Worm (Caenorhabditis elegans) whole organism, L2 larva: ENCODE measurements around the gene T05A7.1.
A peak's percentile ranks its signal among the peaks of the same experiment; 100 is the strongest.

Source experiments
- C34F6.9 ChIP-seq: fragments of 150-350 bp; optimal IDR thresholded peaks from 2 replicates; lab custom pipeline; 2014; ENCODE audit warnings: missing biosample characterization, missing genetic modification characterization
- F13H6.1 ChIP-seq: sonication (generic microtip); optimal IDR thresholded peaks from 2 replicates; lab custom pipeline; 2016; ENCODE audit warnings: missing genetic modification characterization, missing compliant biosample characterization
- R02D3.7 ChIP-seq: fragments of 150-350 bp; optimal IDR thresholded peaks from 2 replicates; lab custom pipeline; 2014; ENCODE audit warnings: missing biosample characterization, missing genetic modification characterization
- ZK546.5 ChIP-seq: sonication (generic microtip); optimal IDR thresholded peaks from 2 replicates; lab custom pipeline; 2017; ENCODE audit warnings: missing biosample characterization, missing genetic modification characterization
- alr-1 ChIP-seq: fragments of 150-350 bp; optimal IDR thresholded peaks from 2 replicates; lab custom pipeline; 2014; ENCODE audit warnings: missing biosample characterization, missing genetic modification characterization
- aly-2 ChIP-seq: fragments of 150-350 bp; optimal IDR thresholded peaks from 2 replicates; lab custom pipeline; 2014; ENCODE audit warnings: missing biosample characterization, missing genetic modification characterization
- ama-1 ChIP-seq: fragments of 150-350 bp; optimal IDR thresholded peaks from 2 replicates; lab custom pipeline; 2018; ENCODE audit warnings: inconsistent platforms
- blmp-1 ChIP-seq: sonication (generic microtip); optimal IDR thresholded peaks from 2 replicates; lab custom pipeline; 2017; ENCODE audit warnings: missing genetic modification characterization, mild to moderate bottlenecking, missing compliant biosample characterization, antibody characterized with exemption, moderate library complexity; ENCODE audit not compliant: insufficient read depth
- ceh-16 ChIP-seq: fragments of 150-350 bp; optimal IDR thresholded peaks from 2 replicates; lab custom pipeline; 2014; ENCODE audit warnings: missing biosample characterization, missing genetic modification characterization
- ceh-82 ChIP-seq: fragments of 150-350 bp; optimal IDR thresholded peaks from 2 replicates; lab custom pipeline; 2014; ENCODE audit warnings: missing biosample characterization, missing genetic modification characterization
- dmd-4 ChIP-seq: sonication (generic microtip); optimal IDR thresholded peaks from 2 replicates; lab custom pipeline; 2017; ENCODE audit warnings: missing biosample characterization, missing genetic modification characterization
- egl-27 ChIP-seq: sonication (generic microtip); optimal IDR thresholded peaks from 3 replicates; lab custom pipeline; 2017; ENCODE audit warnings: missing biosample characterization, missing genetic modification reagents, missing genetic modification characterization
- elt-3 ChIP-seq: sonication (generic microtip); optimal IDR thresholded peaks from 2 replicates; lab custom pipeline; 2017; ENCODE audit warnings: missing biosample characterization, missing genetic modification characterization
- fos-1 ChIP-seq: fragments of 150-350 bp; optimal IDR thresholded peaks from 2 replicates; lab custom pipeline; 2014; ENCODE audit warnings: missing biosample characterization, missing genetic modification characterization
- lin-13 ChIP-seq: fragments of 150-350 bp; optimal IDR thresholded peaks from 2 replicates; lab custom pipeline; 2014; ENCODE audit warnings: missing biosample characterization, missing genetic modification reagents, missing genetic modification characterization
- mbf-1 ChIP-seq: sonication (generic microtip); optimal IDR thresholded peaks from 2 replicates; lab custom pipeline; 2017; ENCODE audit warnings: missing biosample characterization, missing genetic modification characterization
- nhr-129 ChIP-seq: fragments of 150-350 bp; optimal IDR thresholded peaks from 2 replicates; lab custom pipeline; 2014; ENCODE audit warnings: missing biosample characterization, missing genetic modification characterization
- nhr-21 ChIP-seq: fragments of 150-350 bp; optimal IDR thresholded peaks from 2 replicates; lab custom pipeline; 2014; ENCODE audit warnings: missing biosample characterization, missing genetic modification characterization
- nhr-23 ChIP-seq: fragments of 150-350 bp; optimal IDR thresholded peaks from 2 replicates; lab custom pipeline; 2014; ENCODE audit warnings: missing biosample characterization, missing genetic modification reagents, missing genetic modification characterization
- nhr-237 ChIP-seq: fragments of 150-350 bp; optimal IDR thresholded peaks from 2 replicates; lab custom pipeline; 2014; ENCODE audit warnings: missing biosample characterization, missing genetic modification characterization
- nhr-6 ChIP-seq: fragments of 150-350 bp; optimal IDR thresholded peaks from 2 replicates; lab custom pipeline; 2014; ENCODE audit warnings: missing biosample characterization, missing genetic modification characterization
- nhr-77 ChIP-seq: fragments of 150-350 bp; optimal IDR thresholded peaks from 2 replicates; lab custom pipeline; 2014; ENCODE audit warnings: missing biosample characterization, missing genetic modification characterization
- peb-1 ChIP-seq: fragments of 150-350 bp; optimal IDR thresholded peaks from 2 replicates; lab custom pipeline; 2014; ENCODE audit warnings: missing biosample characterization, missing genetic modification characterization
- sem-4 ChIP-seq: fragments of 150-350 bp; optimal IDR thresholded peaks from 2 replicates; lab custom pipeline; 2014; ENCODE audit warnings: missing biosample characterization, missing genetic modification reagents, missing genetic modification characterization
- skn-1 ChIP-seq: sonication (generic microtip); optimal IDR thresholded peaks from 2 replicates; lab custom pipeline; 2017; ENCODE audit warnings: missing biosample characterization, missing genetic modification characterization
- sma-3 ChIP-seq: sonication (generic microtip); optimal IDR thresholded peaks from 2 replicates; lab custom pipeline; 2016; ENCODE audit warnings: missing genetic modification reagents, missing genetic modification characterization, missing compliant biosample characterization
- unc-39 ChIP-seq: fragments of 150-350 bp; optimal IDR thresholded peaks from 2 replicates; lab custom pipeline; 2014; ENCODE audit warnings: missing biosample characterization, missing genetic modification characterization
- unc-55 ChIP-seq: fragments of 150-350 bp; sonication (generic microtip); optimal IDR thresholded peaks from 3 replicates; lab custom pipeline; 2014; ENCODE audit warnings: missing biosample characterization, missing genetic modification reagents, missing genetic modification characterization
- unc-62 ChIP-seq: fragments of 150-350 bp; optimal IDR thresholded peaks from 2 replicates; lab custom pipeline; 2014; ENCODE audit warnings: missing biosample characterization, missing genetic modification reagents, missing genetic modification characterization
- zag-1 ChIP-seq: fragments of 150-350 bp; optimal IDR thresholded peaks from 2 replicates; lab custom pipeline; 2014; ENCODE audit warnings: missing biosample characterization, missing genetic modification characterization
- ztf-1 ChIP-seq: fragments of 200-800 bp; sonication (Bioruptor generic); conservative IDR thresholded peaks from 2 replicates; pipeline ENCODE4 v1.3.6; 2022; ENCODE audit warnings: missing genetic modification characterization, missing compliant biosample characterization
- ztf-11 ChIP-seq: sonication (generic microtip); optimal IDR thresholded peaks from 2 replicates; lab custom pipeline; 2017; ENCODE audit warnings: missing biosample characterization, missing genetic modification characterization
- ztf-4 ChIP-seq: fragments of 150-350 bp; optimal IDR thresholded peaks from 2 replicates; lab custom pipeline; 2014; ENCODE audit warnings: missing biosample characterization, missing genetic modification characterization

Gene T05A7.1

ce11 chrII:4677916-4678315 is at the start of gene T05A7.1:
T05A7.1 (plus strand) TSS chrII:4678216.
- TF ChIP-seq R02D3.7: no peak
- TF ChIP-seq nhr-6 (tag; lab: Kevin White, UChicago): no peak
- TF ChIP-seq unc-55 (GFP tag; lab: Kevin White, UChicago): no peak
- no peak for TF ChIP-seq ztf-4 (tag; lab: Kevin White, UChicago)
- no peak for TF ChIP-seq unc-39 (tag; lab: Kevin White, UChicago)
- no peak for TF ChIP-seq nhr-21
- no peak for TF ChIP-seq nhr-23 (tag; lab: Kevin White, UChicago)
- no peak for TF ChIP-seq ama-1 (lab: Kevin White, UChicago)
- TF ChIP-seq C34F6.9 (tag; lab: Kevin White, UChicago): no peak
- TF ChIP-seq unc-62 (GFP tag; lab: Kevin White, UChicago): no peak
- no peak for TF ChIP-seq nhr-129 (tag; lab: Kevin White, UChicago)
- no peak for TF ChIP-seq zag-1 (tag; lab: Kevin White, UChicago)
- no peak for TF ChIP-seq aly-2 (tag; lab: Kevin White, UChicago)
- no peak for TF ChIP-seq mbf-1 (tag; lab: Kevin White, UChicago)
- no peak for TF ChIP-seq ztf-1 (GFP tag; lab: Robert Waterston, UW)
- no peak for TF ChIP-seq alr-1
- TF ChIP-seq nhr-77 (tag; lab: Kevin White, UChicago): no peak
- TF ChIP-seq peb-1: no peak
- TF ChIP-seq sma-3: no peak
- TF ChIP-seq elt-3 (tag; lab: Kevin White, UChicago): no peak

- TF ChIP-seq sem-4 (tag; lab: Kevin White, UChicago) (no peak), skn-1 (tag; lab: Kevin White, UChicago) (no peak), egl-27 (no peak), unc-62 (GFP tag; lab: Kevin White, UChicago) (no peak), ZK546.5 (tag; lab: Kevin White, UChicago) (no peak), R02D3.7 (no peak), nhr-129 (tag; lab: Kevin White, UChicago) (no peak)
Observed at ce11 chrII:4631479-4631878, 46.5 kb upstream of the T05A7.1 start.

- TF ChIP-seq unc-55 (GFP tag; lab: Kevin White, UChicago) (no peak), blmp-1 (tag; lab: Kevin White, UChicago) (no peak), fos-1 (tag; lab: Kevin White, UChicago) (no peak), dmd-4 (tag; lab: Kevin White, UChicago) (no peak), lin-13 (no peak), zag-1 (tag; lab: Kevin White, UChicago) (no peak)
Observed at ce11 chrII:4638241-4638640, 39.8 kb upstream of the T05A7.1 start, which contains the start of gene che-10. che-10 (minus strand) TSS chrII:4638341.

- TF ChIP-seq ztf-1 (GFP tag; lab: Robert Waterston, UW): no peak
Observed at ce11 chrII:4638891-4639290, 39.1 kb upstream of the T05A7.1 start.

- TF ChIP-seq F13H6.1 (tag; lab: Kevin White, UChicago) (no peak), elt-3 (tag; lab: Kevin White, UChicago) (no peak), unc-55 (GFP tag; lab: Kevin White, UChicago) (peak; percentile 47), C34F6.9 (tag; lab: Kevin White, UChicago) (peak; percentile 37)
Observed at ce11 chrII:4640748-4641147, 37.3 kb upstream of the T05A7.1 start.

ce11 chrII:4648785-4649184 is 29.2 kb upstream of the T05A7.1 start, which contains the start of gene lgc-27:
lgc-27 (plus strand) TSS chrII:4649085.
- TF ChIP-seq ceh-82 (no peak), mbf-1 (tag; lab: Kevin White, UChicago) (no peak), unc-39 (tag; lab: Kevin White, UChicago) (no peak), elt-3 (tag; lab: Kevin White, UChicago) (no peak), nhr-23 (tag; lab: Kevin White, UChicago) (no peak), alr-1 (no peak), zag-1 (tag; lab: Kevin White, UChicago) (no peak), nhr-237 (tag; lab: Kevin White, UChicago) (no peak), ama-1 (lab: Kevin White, UChicago) (no peak), ceh-16 (tag; lab: Kevin White, UChicago) (no peak), lin-13 (no peak), unc-62 (GFP tag; lab: Kevin White, UChicago) (no peak), ztf-11 (tag; lab: Kevin White, UChicago) (no peak), sma-3 (no peak), sem-4 (tag; lab: Kevin White, UChicago) (no peak)
